Worm (Caenorhabditis elegans) whole organism, late embryonic: ENCODE results near the gene par-2.

Experiments used
- ama-1 ChIP-seq: fragments of 150-350 bp; optimal IDR thresholded peaks from 2 replicates; lab custom pipeline; 2014
- ceh-30 ChIP-seq: fragments of 150-350 bp; optimal IDR thresholded peaks from 2 replicates; lab custom pipeline; 2014; ENCODE audit warnings: missing biosample characterization, missing genetic modification characterization
- ceh-9 ChIP-seq: sonication (generic microtip); optimal IDR thresholded peaks from 2 replicates; lab custom pipeline; 2016; ENCODE audit warnings: mild to moderate bottlenecking, missing genetic modification characterization, inconsistent platforms, missing compliant biosample characterization
- eyg-1 ChIP-seq: sonication (generic microtip); optimal IDR thresholded peaks from 2 replicates; lab custom pipeline; 2016; ENCODE audit warnings: missing genotype, missing genetic modification characterization, missing compliant biosample characterization
- fkh-6 ChIP-seq: sonication (generic microtip); optimal IDR thresholded peaks from 2 replicates; lab custom pipeline; 2016; ENCODE audit warnings: missing genetic modification characterization, missing compliant biosample characterization
- nfya-1 ChIP-seq: sonication (generic microtip); optimal IDR thresholded peaks from 2 replicates; lab custom pipeline; 2017; ENCODE audit warnings: missing genetic modification characterization, mild to moderate bottlenecking, missing compliant biosample characterization, antibody characterized with exemption, moderate library complexity
- syd-9 ChIP-seq: sonication (generic microtip); optimal IDR thresholded peaks from 2 replicates; lab custom pipeline; 2016; ENCODE audit warnings: mild to moderate bottlenecking, missing genetic modification characterization, moderate library complexity, missing compliant biosample characterization
- tbx-2 ChIP-seq: sonication (generic microtip); optimal IDR thresholded peaks from 2 replicates; lab custom pipeline; 2016; ENCODE audit warnings: missing genetic modification characterization, missing compliant biosample characterization
- unc-86 ChIP-seq: sonication (generic microtip); optimal IDR thresholded peaks from 2 replicates; lab custom pipeline; 2016; ENCODE audit warnings: missing genetic modification characterization, missing compliant biosample characterization
- zip-5 ChIP-seq: sonication (generic microtip); optimal IDR thresholded peaks from 2 replicates; lab custom pipeline; 2016; ENCODE audit warnings: missing genetic modification characterization, missing compliant biosample characterization

DNA sequence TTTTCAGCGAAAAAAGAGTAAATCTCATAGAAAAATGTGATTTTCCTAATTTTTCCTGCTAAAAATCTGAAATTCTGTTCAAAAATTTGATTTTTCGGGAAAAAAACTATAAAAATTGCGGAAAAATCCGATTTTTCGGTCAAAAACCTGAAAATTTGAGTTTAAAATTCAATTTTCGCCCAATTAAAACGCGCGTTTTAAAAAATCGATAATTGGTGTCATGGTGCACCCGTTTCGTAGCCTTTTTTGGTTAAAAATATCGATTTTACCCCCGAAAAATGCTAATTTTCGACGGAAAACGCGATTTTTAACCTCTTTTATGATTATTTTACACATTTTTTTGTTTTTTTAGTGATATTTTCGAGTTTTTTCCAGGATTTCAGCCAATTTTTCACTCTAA, 3.8 kb downstream of the par-2 start:
- no peak for TF ChIP-seq zip-5 (tag; lab: Kevin White, UChicago)
- no peak for TF ChIP-seq fkh-6 (tag; lab: Kevin White, UChicago)
- TF ChIP-seq syd-9 (tag; lab: Kevin White, UChicago), result no peak
- no peak for TF ChIP-seq ama-1 (lab: Kevin White, UChicago)
- no peak for TF ChIP-seq tbx-2 (tag; lab: Kevin White, UChicago)
- no peak for TF ChIP-seq ceh-9 (tag; lab: Kevin White, UChicago)
- no peak for TF ChIP-seq ceh-30
- TF ChIP-seq nfya-1, result no peak
- TF ChIP-seq eyg-1 (tag; lab: Kevin White, UChicago), result no peak
- TF ChIP-seq unc-86 (tag; lab: Kevin White, UChicago), result no peak
